Worm (Caenorhabditis elegans) whole organism, early embryonic: ENCODE measurements around the gene K09D9.1.

Source experiments
- ama-1 ChIP-seq: fragments of 150-350 bp; optimal IDR thresholded peaks from 2 replicates; lab custom pipeline; 2014
- flt-1 ChIP-seq: fragments of 200-800 bp; sonication (Bioruptor generic); IDR thresholded peaks from 2 replicates; pipeline ENCODE4 v1.3.6; 2022; ENCODE audit warnings: missing genetic modification characterization, missing compliant biosample characterization
- hmbx-1 ChIP-seq: sonication (generic microtip); optimal IDR thresholded peaks from 2 replicates; lab custom pipeline; 2016; ENCODE audit warnings: mild to moderate bottlenecking, missing genetic modification characterization, missing compliant biosample characterization

ce11 chrV:4031319-4031718, 6.5 kb downstream of the K09D9.1 start, which contains the start of gene cyp-35A4:
- TF ChIP-seq ama-1 (lab: Kevin White, UChicago) (no peak), hmbx-1 (tag; lab: Kevin White, UChicago) (no peak), flt-1 (GFP tag; lab: Robert Waterston, UW) (no peak)
